Fruit fly (Drosophila melanogaster) whole organism, wandering third instar larva: ENCODE data around the gene Lcp65Ag1.

Experiments used
- CG9705 ChIP-seq: fragments of 200-800 bp; sonication (Bioruptor generic); optimal IDR thresholded peaks from 2 replicates; lab custom pipeline; 2018; ENCODE audit warnings: missing biosample characterization, mild to moderate bottlenecking, missing genetic modification characterization
- CrebA ChIP-seq: fragments of 200-800 bp; sonication (Bioruptor generic); optimal IDR thresholded peaks from 2 replicates; lab custom pipeline; 2016; ENCODE audit warnings: missing biosample characterization, mild to moderate bottlenecking, missing genetic modification characterization, borderline replicate concordance
- Dfd ChIP-seq: fragments of >200 bp; optimal IDR thresholded peaks from 2 replicates; lab custom pipeline; 2017; ENCODE audit warnings: missing biosample characterization, missing genetic modification characterization
- Hr78 ChIP-seq: fragments of >200 bp; optimal IDR thresholded peaks from 2 replicates; lab custom pipeline; 2017; ENCODE audit warnings: missing biosample characterization, missing genetic modification characterization
- Myc ChIP-seq: fragments of >200 bp; optimal IDR thresholded peaks from 2 replicates; lab custom pipeline; 2017
- ey ChIP-seq: fragments of 200-800 bp; sonication (Bioruptor generic); optimal IDR thresholded peaks from 2 replicates; lab custom pipeline; 2016; ENCODE audit warnings: missing biosample characterization, missing genetic modification characterization
- foxo ChIP-seq, 2 experiments: fragments of 200-800 bp; sonication (Bioruptor generic); optimal IDR thresholded peaks; 2 replicates in 1 of 2; 3 replicates in 1 of 2; lab custom pipeline; 2016 to 2017; ENCODE audit warnings: missing biosample characterization in 2 of 2, missing genetic modification characterization in 2 of 2
- fru ChIP-seq: fragments of 200-800 bp; sonication (Bioruptor generic); optimal IDR thresholded peaks from 3 replicates; lab custom pipeline; 2016; ENCODE audit warnings: missing biosample characterization, mild to moderate bottlenecking, missing genetic modification characterization
- h ChIP-seq: fragments of 200-800 bp; sonication (Bioruptor generic); optimal IDR thresholded peaks from 3 replicates; lab custom pipeline; 2016; ENCODE audit warnings: missing biosample characterization, mild to moderate bottlenecking, missing genetic modification characterization
- lola ChIP-seq: fragments of >200 bp; optimal IDR thresholded peaks from 2 replicates; lab custom pipeline; 2017; ENCODE audit warnings: missing biosample characterization, missing genetic modification characterization
- pan ChIP-seq: fragments of >200 bp; optimal IDR thresholded peaks from 2 replicates; lab custom pipeline; 2017
- psq ChIP-seq: fragments of 200-800 bp; sonication (Bioruptor generic); optimal IDR thresholded peaks from 3 replicates; lab custom pipeline; 2017; ENCODE audit warnings: missing biosample characterization, mild to moderate bottlenecking, missing genetic modification characterization, moderate library complexity
- woc ChIP-seq: sonication (Bioruptor generic); optimal IDR thresholded peaks from 2 replicates; lab custom pipeline; 2016; ENCODE audit warnings: missing biosample characterization, mild to moderate bottlenecking, missing genetic modification characterization

DNA sequence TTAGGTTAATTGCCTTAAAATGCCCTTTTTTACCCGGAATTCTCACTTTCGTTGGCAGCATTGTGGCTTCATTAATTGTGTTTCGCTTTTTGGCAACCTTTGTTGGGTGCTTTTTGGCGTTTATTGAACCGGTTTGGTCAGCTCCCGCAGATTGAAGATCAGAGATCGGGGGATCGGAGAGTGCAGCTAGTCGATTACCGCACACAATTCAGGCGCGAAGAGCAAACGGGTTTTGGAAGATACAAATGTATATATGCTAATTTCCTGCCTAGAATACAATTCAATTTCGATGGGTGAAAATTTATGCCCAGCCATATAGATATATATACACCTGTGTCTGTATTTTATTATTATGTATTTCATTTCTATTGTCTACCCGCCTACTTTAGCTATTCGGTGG, 6.5 kb upstream of the Lcp65Ag1 start:
- no peak for TF ChIP-seq CrebA (GFP tag; lab: Kevin White, UChicago)
- no peak for TF ChIP-seq Myc
- TF ChIP-seq fru (GFP tag; lab: Kevin White, UChicago) = no peak
- no peak for TF ChIP-seq Dfd (GFP tag; lab: Kevin White, UChicago)
- no peak for TF ChIP-seq h
- TF ChIP-seq pan (lab: Kevin White, UChicago) = no peak
- TF ChIP-seq Hr78 (GFP tag; lab: Kevin White, UChicago) = no peak
- no peak for TF ChIP-seq ey (GFP tag; lab: Kevin White, UChicago)
- TF ChIP-seq foxo (GFP tag; optimal IDR thresholded peaks at IDR 0.05; lab: Kevin White, UChicago) = no peak
- TF ChIP-seq psq (GFP tag; lab: Kevin White, UChicago) = no peak
- TF ChIP-seq lola (GFP tag; lab: Kevin White, UChicago) = no peak
- TF ChIP-seq CG9705 (GFP tag; lab: Kevin White, UChicago) = no peak
- no peak for TF ChIP-seq woc (GFP tag; lab: Kevin White, UChicago)
